Worm (Caenorhabditis elegans) whole organism, midembryonic: ENCODE data around the gene ncx-1.

ENCODE experiments used
- T22C8.4 ChIP-seq: fragments of 200-800 bp; sonication (Bioruptor generic); IDR thresholded peaks from 2 replicates; pipeline ENCODE4 v1.3.6; 2022; ENCODE audit warnings: missing genetic modification characterization, missing compliant biosample characterization
- cog-1 ChIP-seq: sonication (generic microtip); optimal IDR thresholded peaks from 2 replicates; lab custom pipeline; 2016; ENCODE audit warnings: missing genetic modification characterization, missing compliant biosample characterization
- flt-1 ChIP-seq: fragments of 200-800 bp; sonication (Bioruptor generic); IDR thresholded peaks from 2 replicates; pipeline ENCODE4 v1.3.6; 2022; ENCODE audit warnings: missing genetic modification characterization, missing compliant biosample characterization
- klf-2 ChIP-seq: fragments of 200-800 bp; sonication (Bioruptor generic); conservative IDR thresholded peaks from 2 replicates; pipeline ENCODE4 v1.3.6; 2022; ENCODE audit warnings: missing genetic modification reagents, missing genetic modification characterization, missing compliant biosample characterization
- med-1 ChIP-seq: sonication (generic microtip); optimal IDR thresholded peaks from 2 replicates; lab custom pipeline; 2017; ENCODE audit warnings: missing genetic modification characterization, mild to moderate bottlenecking, missing compliant biosample characterization, antibody characterized with exemption, missing genetic modification reagents; ENCODE audit not compliant: insufficient read depth
- tab-1 ChIP-seq: fragments of 200-800 bp; sonication (Bioruptor generic); IDR thresholded peaks from 2 replicates; pipeline ENCODE4 v1.3.6; 2022; ENCODE audit warnings: missing genetic modification characterization, missing compliant biosample characterization
- ztf-23 ChIP-seq: fragments of 200-800 bp; sonication (Bioruptor generic); IDR thresholded peaks from 2 replicates; pipeline ENCODE4 v1.3.6; 2022; ENCODE audit warnings: missing genetic modification reagents, missing genetic modification characterization, missing compliant biosample characterization
- ztf-29 ChIP-seq: fragments of 200-800 bp; sonication (Bioruptor generic); IDR thresholded peaks from 2 replicates; pipeline ENCODE4 v1.3.6; 2022; ENCODE audit warnings: missing genetic modification reagents, missing genetic modification characterization, missing compliant biosample characterization

DNA sequence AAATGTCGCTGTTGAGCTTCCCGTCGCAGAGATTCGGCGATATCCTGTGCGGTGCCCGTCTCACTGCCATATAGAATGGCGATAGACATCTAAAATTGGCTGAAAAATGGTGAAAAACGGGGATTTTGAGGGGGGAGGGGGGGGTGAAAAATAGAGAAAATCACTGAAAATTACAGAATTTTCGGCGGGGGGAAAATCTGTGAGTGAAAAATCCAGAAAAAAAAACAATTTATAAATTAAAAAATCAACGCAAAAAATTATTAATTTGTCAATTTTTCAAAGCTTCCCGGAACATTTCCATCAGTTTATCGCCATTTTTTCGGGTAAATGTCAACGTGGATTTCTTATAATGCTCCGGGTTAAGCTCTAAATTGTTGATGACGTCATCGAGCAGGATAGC lies 32.8 kb downstream of the ncx-1 start, which contains the start of gene fre-1:
- TF ChIP-seq cog-1 (tag; lab: Kevin White, UChicago), result no peak
- no peak for TF ChIP-seq flt-1
- TF ChIP-seq T22C8.4, result no peak
- TF ChIP-seq klf-2 (GFP tag; lab: Robert Waterston, UW), result no peak
- no peak for TF ChIP-seq tab-1 (GFP tag; lab: Robert Waterston, UW)
- no peak for TF ChIP-seq ztf-23
- TF ChIP-seq ztf-29, result no peak
- no peak for TF ChIP-seq med-1 (GFP tag; lab: Kevin White, UChicago)
